Fruit fly (Drosophila melanogaster): ENCODE data around the gene Atg17.

Atg17 gene

dm6 chr3R:5701104-5701503 is 31.6 kb downstream of the Atg17 start:
- peak; percentile 36 for TF ChIP-seq Eip78C (GFP tag)
- TF ChIP-seq svp (GFP tag): peak; percentile 46
- TF ChIP-seq Ets96B (tag; optimal IDR thresholded peaks at IDR 0.05): no peak
- peak; percentile 15 for TF ChIP-seq CG6276 (GFP tag; optimal IDR thresholded peaks at IDR 0.05)

dm6 chr3R:5704982-5705381 is 35.5 kb downstream of the Atg17 start:
- TF ChIP-seq CG1621 (tag; optimal IDR thresholded peaks at IDR 0.05) (no peak), Sox15 (GFP tag; optimal IDR thresholded peaks at IDR 0.05) (no peak), CG32006 (GFP tag; optimal IDR thresholded peaks at IDR 0.05) (no peak), dsx (GFP tag; optimal IDR thresholded peaks at IDR 0.05; ENCODE audit: poor library complexity, severe bottlenecking) (no peak), CG3032 (tag; optimal IDR thresholded peaks at IDR 0.05) (no peak), Lpt (GFP tag; optimal IDR thresholded peaks at IDR 0.05) (no peak), svp (GFP tag) (no peak), Ets96B (tag; optimal IDR thresholded peaks at IDR 0.05) (no peak), eg (GFP tag; IDR thresholded peaks at IDR 0.05) (no peak), Hr38 (GFP tag; optimal IDR thresholded peaks at IDR 0.05) (no peak), pdm3 (GFP tag; optimal IDR thresholded peaks at IDR 0.05) (no peak), CG16779 (tag; optimal IDR thresholded peaks at IDR 0.05) (no peak), CG11294 (GFP tag; IDR thresholded peaks at IDR 0.05) (no peak), CG3919 (GFP tag; optimal IDR thresholded peaks at IDR 0.05) (no peak)

- TF ChIP-seq Ets96B (tag; optimal IDR thresholded peaks at IDR 0.05): no peak
- TF ChIP-seq CG7368 (GFP tag; optimal IDR thresholded peaks at IDR 0.05): no peak
- TF ChIP-seq Hr4 (GFP tag; optimal IDR thresholded peaks at IDR 0.05): peak; percentile 72
- no peak for TF ChIP-seq CG11902 (GFP tag; optimal IDR thresholded peaks at IDR 0.05)
- peak in 1 of 2 experiments; percentile 53 for TF ChIP-seq salr (GFP tag; optimal IDR thresholded peaks at IDR 0.05)
- peak; percentile 16 for TF ChIP-seq CG31627 (GFP tag; optimal IDR thresholded peaks at IDR 0.05)
- TF ChIP-seq Smox (GFP tag; optimal IDR thresholded peaks at IDR 0.05): peak; percentile 1
- peak; percentile 24 for TF ChIP-seq CG10631 (GFP tag; optimal IDR thresholded peaks at IDR 0.05)
- TF ChIP-seq CG10669 (GFP tag; optimal IDR thresholded peaks at IDR 0.05): no peak
- TF ChIP-seq acj6 (GFP tag; optimal IDR thresholded peaks at IDR 0.05): peak; percentile 49
- no peak for TF ChIP-seq CG34406 (GFP tag; optimal IDR thresholded peaks at IDR 0.05)
- TF ChIP-seq achi (GFP tag; optimal IDR thresholded peaks at IDR 0.05): peak; percentile 28
- no peak for TF ChIP-seq dsx (GFP tag; optimal IDR thresholded peaks at IDR 0.05; ENCODE audit: poor library complexity, severe bottlenecking)
- no peak for TF ChIP-seq fd85E (GFP tag; optimal IDR thresholded peaks at IDR 0.05)
- TF ChIP-seq CG4318 (GFP tag; optimal IDR thresholded peaks at IDR 0.05): peak; percentile 32
- TF ChIP-seq CG11762 (GFP tag; optimal IDR thresholded peaks at IDR 0.05; ENCODE audit: insufficient read depth): no peak
- TF ChIP-seq CG3032 (tag; optimal IDR thresholded peaks at IDR 0.05): no peak
- peak; percentile 60; the same call in 1 of the 2 replicates for TF ChIP-seq CG11294 (GFP tag; IDR thresholded peaks at IDR 0.05)
- peak; percentile 28 for TF ChIP-seq spab (GFP tag; optimal IDR thresholded peaks at IDR 0.05)
- peak; percentile 72; the same call in 2 of the 3 replicates for TF ChIP-seq eg (GFP tag; IDR thresholded peaks at IDR 0.05)
- TF ChIP-seq CG6163 (GFP tag; IDR thresholded peaks at IDR 0.05): peak; percentile 39; the same call in 1 of the 3 replicates
- TF ChIP-seq lz (GFP tag; optimal IDR thresholded peaks at IDR 0.05): peak; percentile 11
- peak; percentile 35; the same call in 1 of the 2 replicates for TF ChIP-seq Gug (GFP tag; IDR thresholded peaks at IDR 0.05)
- no peak for TF ChIP-seq fd59A (GFP tag; optimal IDR thresholded peaks at IDR 0.05)
- peak; percentile 10 for TF ChIP-seq Hr39 (GFP tag; optimal IDR thresholded peaks at IDR 0.05)
- TF ChIP-seq CG6276 (GFP tag; optimal IDR thresholded peaks at IDR 0.05): peak; percentile 71
- peak; percentile 25 for TF ChIP-seq CG16779 (tag; optimal IDR thresholded peaks at IDR 0.05)
- peak; percentile 18 for TF ChIP-seq Met (GFP tag; optimal IDR thresholded peaks at IDR 0.05)
- peak; percentile 65 for TF ChIP-seq OdsH (GFP tag; optimal IDR thresholded peaks at IDR 0.05)
- TF ChIP-seq vri (GFP tag; optimal IDR thresholded peaks at IDR 0.05): no peak
- no peak for TF ChIP-seq Eip75B (GFP tag; optimal IDR thresholded peaks at IDR 0.05)
- TF ChIP-seq Sox102F (GFP tag; optimal IDR thresholded peaks at IDR 0.05): no peak
- peak; percentile 37 for TF ChIP-seq Sox14 (GFP tag; optimal IDR thresholded peaks at IDR 0.05)
- TF ChIP-seq Eip93F (GFP tag; optimal IDR thresholded peaks at IDR 0.05): no peak
- TF ChIP-seq CG15336 (GFP tag; IDR thresholded peaks at IDR 0.05): peak; percentile 82
- TF ChIP-seq net (GFP tag; optimal IDR thresholded peaks at IDR 0.05): peak; percentile 11
- peak; percentile 60 for TF ChIP-seq pdm3 (GFP tag; optimal IDR thresholded peaks at IDR 0.05)
- peak; percentile 6 for TF ChIP-seq Lpt (GFP tag; optimal IDR thresholded peaks at IDR 0.05)
- no peak for TF ChIP-seq CG6854 (GFP tag; optimal IDR thresholded peaks at IDR 0.05)
- peak; percentile 74 for TF ChIP-seq CG8119 (GFP tag; IDR thresholded peaks at IDR 0.05)
These were observed 36.1 kb downstream of the Atg17 start for dm6 chr3R:5705469-5706067.
